Worm (Caenorhabditis elegans): Measurements from ENCODE around the gene Y39A1A.16.

The Y39A1A.16 gene

ce11 chrIII:10706972-10707438 is 27.9 kb downstream of the Y39A1A.16 start, which contains the start of the genes Y39A1A.21 and Y39A1A.22 (continued):
- TF ChIP-seq unc-42 (tag; optimal IDR thresholded peaks at IDR 0.05) (peak; percentile 79), pros-1 (tag; optimal IDR thresholded peaks at IDR 0.05) (no peak), zip-5 (tag; optimal IDR thresholded peaks at IDR 0.05) (peak; percentile 8), ref-2 (tag; optimal IDR thresholded peaks at IDR 0.05) (peak; percentile 19), gmeb-2 (tag; optimal IDR thresholded peaks at IDR 0.05) (peak; percentile 40)

- TF ChIP-seq mec-3 (tag; optimal IDR thresholded peaks at IDR 0.05; ENCODE audit: borderline replicate concordance) (no peak), nhr-232 (tag; optimal IDR thresholded peaks at IDR 0.05) (no peak), ztf-16 (tag; optimal IDR thresholded peaks at IDR 0.05) (no peak), hlh-8 (tag; optimal IDR thresholded peaks at IDR 0.05) (no peak), elt-2 (tag; optimal IDR thresholded peaks at IDR 0.05) (no peak), pha-2 (tag; optimal IDR thresholded peaks at IDR 0.05) (no peak), pat-9 (tag; optimal IDR thresholded peaks at IDR 0.05) (no peak), ceh-2 (tag; optimal IDR thresholded peaks at IDR 0.05) (no peak), npax-4 (tag; optimal IDR thresholded peaks at IDR 0.05) (no peak), ceh-18 (tag; optimal IDR thresholded peaks at IDR 0.05) (no peak)
These were observed 28.4 kb downstream of the Y39A1A.16 start, which contains the start of gene mrpl-12 for ce11 chrIII:10707461-10707860. Gene mrpl-12 (plus strand): TSS chrIII:10707761.

ce11 chrIII:10708484-10708883 is 29.4 kb downstream of the Y39A1A.16 start:
- TF ChIP-seq Y22D7AL.16 (tag; optimal IDR thresholded peaks at IDR 0.05): no peak
- TF ChIP-seq sdc-2 (tag; optimal IDR thresholded peaks at IDR 0.05): no peak
- TF ChIP-seq ceh-6 (GFP tag; optimal IDR thresholded peaks at IDR 0.05): no peak
- TF ChIP-seq fax-1 (tag; optimal IDR thresholded peaks at IDR 0.05): no peak
- no peak for TF ChIP-seq ceh-2 (tag; optimal IDR thresholded peaks at IDR 0.05)
- no peak for TF ChIP-seq ceh-34 (tag; optimal IDR thresholded peaks at IDR 0.05)
- TF ChIP-seq ets-4 (tag; optimal IDR thresholded peaks at IDR 0.05): no peak
- TF ChIP-seq elt-4 (tag; optimal IDR thresholded peaks at IDR 0.05): no peak
- no peak for TF ChIP-seq zip-5 (tag; optimal IDR thresholded peaks at IDR 0.05)
- no peak for TF ChIP-seq hlh-15 (tag; optimal IDR thresholded peaks at IDR 0.05)
- no peak for TF ChIP-seq pros-1 (tag; optimal IDR thresholded peaks at IDR 0.05)
- no peak for TF ChIP-seq elt-2 (tag; optimal IDR thresholded peaks at IDR 0.05)

- TF ChIP-seq nfya-1 (tag; optimal IDR thresholded peaks at IDR 0.05): no peak
- no peak for TF ChIP-seq hlh-13 (GFP tag; optimal IDR thresholded peaks at IDR 0.05)
- no peak for TF ChIP-seq ets-4 (tag; optimal IDR thresholded peaks at IDR 0.05)
- TF ChIP-seq che-1 (tag; optimal IDR thresholded peaks at IDR 0.05): no peak
- TF ChIP-seq ceh-19 (GFP tag; optimal IDR thresholded peaks at IDR 0.05): no peak
- TF ChIP-seq pha-2 (tag; optimal IDR thresholded peaks at IDR 0.05): no peak
- TF ChIP-seq pros-1 (tag; optimal IDR thresholded peaks at IDR 0.05): no peak
- TF ChIP-seq zip-5 (tag; optimal IDR thresholded peaks at IDR 0.05): no peak
- TF ChIP-seq ttx-3 (tag; optimal IDR thresholded peaks at IDR 0.05): no peak
- no peak for TF ChIP-seq ceh-2 (tag; optimal IDR thresholded peaks at IDR 0.05)
These were observed 30.6 kb downstream of the Y39A1A.16 start for ce11 chrIII:10709676-10710075.

ce11 chrIII:10711192-10711673 is 32.2 kb downstream of the Y39A1A.16 start, which contains the start of gene W09D10.5:
Gene W09D10.5 (minus strand): TSS chrIII:10711536.
- TF ChIP-seq ztf-16 (tag; optimal IDR thresholded peaks at IDR 0.05) (no peak), T23F11.4 (GFP tag; optimal IDR thresholded peaks at IDR 0.05) (no peak), che-1 (tag; optimal IDR thresholded peaks at IDR 0.05) (no peak)

- no peak for TF ChIP-seq ceh-34 (tag; optimal IDR thresholded peaks at IDR 0.05)
- no peak for TF ChIP-seq fkh-10 (GFP tag; optimal IDR thresholded peaks at IDR 0.05)
- no peak for TF ChIP-seq unc-86 (tag; optimal IDR thresholded peaks at IDR 0.05)
- no peak for TF ChIP-seq unc-42 (tag; optimal IDR thresholded peaks at IDR 0.05)
- TF ChIP-seq ttx-3 (tag; optimal IDR thresholded peaks at IDR 0.05): no peak
- TF ChIP-seq sox-2 (GFP tag; IDR thresholded peaks at IDR 0.05): no peak
- TF ChIP-seq pag-3 (tag; optimal IDR thresholded peaks at IDR 0.05; ENCODE audit: borderline replicate concordance): no peak
- no peak for TF ChIP-seq nfya-1 (tag; optimal IDR thresholded peaks at IDR 0.05)
- no peak for TF ChIP-seq ets-4 (tag; optimal IDR thresholded peaks at IDR 0.05)
- TF ChIP-seq fkh-6 (tag; optimal IDR thresholded peaks at IDR 0.05): no peak
- TF ChIP-seq ama-1 (optimal IDR thresholded peaks at IDR 0.05): no peak
- TF ChIP-seq pax-1 (tag; optimal IDR thresholded peaks at IDR 0.05): no peak
These were observed 35.5 kb downstream of the Y39A1A.16 start for ce11 chrIII:10714541-10714940.
